Worm (Caenorhabditis elegans) whole organism, mixed stage, embryonic: ENCODE measurements around the gene snb-5.

Experiments
- blmp-1 ChIP-seq: fragments of 150-350 bp; optimal IDR thresholded peaks from 2 replicates; lab custom pipeline; 2014; ENCODE audit warnings: missing biosample characterization, missing genetic modification characterization
- ceh-43 ChIP-seq: fragments of 200-800 bp; sonication (Bioruptor generic); optimal IDR thresholded peaks from 2 replicates; lab custom pipeline; 2018; ENCODE audit warnings: mild to moderate bottlenecking, missing genetic modification characterization, moderate library complexity, missing compliant biosample characterization
- ces-1 ChIP-seq: fragments of 150-350 bp; optimal IDR thresholded peaks from 2 replicates; lab custom pipeline; 2014; ENCODE audit warnings: missing biosample characterization, missing genetic modification reagents, missing genetic modification characterization
- elt-3 ChIP-seq: fragments of 150-350 bp; optimal IDR thresholded peaks from 2 replicates; lab custom pipeline; 2014; ENCODE audit warnings: missing biosample characterization, missing genetic modification characterization
- nhr-12 ChIP-seq: fragments of 150-350 bp; optimal IDR thresholded peaks from 2 replicates; lab custom pipeline; 2014; ENCODE audit warnings: missing biosample characterization, missing genetic modification characterization
- nhr-237 ChIP-seq: fragments of 150-350 bp; optimal IDR thresholded peaks from 2 replicates; lab custom pipeline; 2014; ENCODE audit warnings: missing biosample characterization, missing genetic modification characterization
- nhr-76 ChIP-seq: sonication (generic microtip); optimal IDR thresholded peaks from 2 replicates; lab custom pipeline; 2017; ENCODE audit warnings: missing biosample characterization, missing genetic modification characterization
- pha-4 ChIP-seq: fragments of 150-350 bp; optimal IDR thresholded peaks from 2 replicates; lab custom pipeline; 2018; ENCODE audit warnings: missing biosample characterization, missing genetic modification reagents, missing genetic modification characterization
- snpc-4 ChIP-seq: fragments of 150-350 bp; optimal IDR thresholded peaks from 2 replicates; lab custom pipeline; 2014; ENCODE audit warnings: missing biosample characterization, missing genetic modification characterization
- unc-39 ChIP-seq: fragments of 150-350 bp; optimal IDR thresholded peaks from 2 replicates; lab custom pipeline; 2014; ENCODE audit warnings: missing biosample characterization, missing genetic modification characterization
- ztf-11 ChIP-seq: fragments of 150-350 bp; optimal IDR thresholded peaks from 2 replicates; lab custom pipeline; 2014; ENCODE audit warnings: missing biosample characterization, missing genetic modification characterization

DNA sequence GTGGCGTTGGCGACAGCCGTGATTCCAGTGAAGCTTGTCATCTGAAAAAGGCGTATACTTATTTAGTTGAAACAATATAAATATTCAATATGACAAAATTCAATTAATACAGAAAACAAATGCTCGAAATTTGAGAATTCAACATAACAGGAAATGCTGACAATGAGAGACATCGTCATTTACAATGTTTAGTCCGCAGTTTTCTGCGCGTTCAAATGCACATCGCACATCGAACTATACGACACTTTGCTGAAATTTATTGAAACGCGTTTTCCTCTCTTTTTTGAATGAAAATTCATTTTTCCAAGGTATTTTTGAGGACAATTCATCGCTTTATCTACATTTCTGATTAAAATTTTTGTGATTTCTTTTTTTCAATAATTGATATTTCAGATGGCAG is 41.2 kb downstream of the snb-5 start, which contains the start of the genes pbs-6 and cids-1:
- no peak for TF ChIP-seq snpc-4 (tag; lab: Kevin White, UChicago)
- TF ChIP-seq ces-1 (GFP tag; lab: Kevin White, UChicago), result no peak
- TF ChIP-seq elt-3 (tag; lab: Kevin White, UChicago), result no peak
- no peak for TF ChIP-seq nhr-12
- TF ChIP-seq nhr-76 (tag; lab: Kevin White, UChicago), result no peak
- no peak for TF ChIP-seq nhr-237
- TF ChIP-seq blmp-1, result no peak
- no peak for TF ChIP-seq ztf-11 (tag; lab: Kevin White, UChicago)
- TF ChIP-seq unc-39 (tag; lab: Kevin White, UChicago), result no peak
- no peak for TF ChIP-seq ceh-43 (GFP tag; lab: Kevin White, UChicago)
- no peak for TF ChIP-seq pha-4
